Fruit fly (Drosophila melanogaster): ENCODE results near the gene knrl.

DNA sequence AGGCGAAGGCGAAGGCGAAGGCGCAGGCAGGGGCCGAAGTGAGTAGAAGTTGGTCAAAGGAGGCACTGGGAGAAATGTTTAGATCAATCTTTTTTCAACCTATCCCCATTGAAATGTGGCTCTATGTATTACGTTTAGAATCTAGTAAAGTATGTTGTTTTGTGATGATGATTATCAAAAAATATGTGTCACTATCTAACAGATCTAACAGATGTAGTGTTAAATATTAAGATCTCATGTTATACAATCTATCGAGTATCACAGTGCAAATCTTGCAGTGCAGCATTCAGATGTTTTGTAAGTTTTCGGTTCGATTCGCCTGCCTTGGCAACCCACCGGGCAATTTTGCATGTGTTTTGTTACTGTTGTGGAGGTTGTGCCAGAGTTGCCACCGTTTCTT lies 10.0 kb downstream of the knrl start:
- TF ChIP-seq jim (GFP tag; optimal IDR thresholded peaks at IDR 0.05): no peak
- TF ChIP-seq lola (GFP tag; optimal IDR thresholded peaks at IDR 0.05): no peak
- TF ChIP-seq Rel (GFP tag; optimal IDR thresholded peaks at IDR 0.05): no peak
- no peak for TF ChIP-seq Rel (tag; optimal IDR thresholded peaks at IDR 0.05)
- no peak for TF ChIP-seq woc (GFP tag; optimal IDR thresholded peaks at IDR 0.05)
- no peak for TF ChIP-seq Abd-B (GFP tag; optimal IDR thresholded peaks at IDR 0.05)
- no peak for TF ChIP-seq pan (optimal IDR thresholded peaks at IDR 0.05)
- no peak for TF ChIP-seq dsf (GFP tag; optimal IDR thresholded peaks at IDR 0.05; ENCODE audit: borderline replicate concordance)
- TF ChIP-seq Hr78 (GFP tag; optimal IDR thresholded peaks at IDR 0.05): no peak
- TF ChIP-seq Myc (optimal IDR thresholded peaks at IDR 0.05): no peak

All from whole organism, wandering third instar larva.